Worm (Caenorhabditis elegans): ENCODE measurements around the gene vps-32.1.

- TF ChIP-seq T26A8.4 (GFP tag; IDR thresholded peaks at IDR 0.05) (no peak), dmd-6 (GFP tag; IDR thresholded peaks at IDR 0.05) (no peak), zag-1 (tag; optimal IDR thresholded peaks at IDR 0.05) (no peak), ces-1 (GFP tag; optimal IDR thresholded peaks at IDR 0.05) (no peak), hlh-30 (tag; optimal IDR thresholded peaks at IDR 0.05; ENCODE audit: insufficient read depth) (no peak), madf-5 (GFP tag; IDR thresholded peaks at IDR 0.05) (no peak), F49E8.2 (tag; optimal IDR thresholded peaks at IDR 0.05; ENCODE audit: borderline replicate concordance) (no peak)
Observed at ce11 chrII:6568707-6569106, 20.8 kb upstream of the vps-32.1 start, which contains the start of gene sra-27.
